Worm (Caenorhabditis elegans) whole organism, young adult: ENCODE results near the gene eif-3.D.

Source experiments
- B0336.3 ChIP-seq: fragments of 200-800 bp; sonication (Bioruptor generic); IDR thresholded peaks from 2 replicates; pipeline ENCODE4 v1.3.6; 2022; ENCODE audit warnings: missing genetic modification characterization, missing compliant biosample characterization
- C17E4.6 ChIP-seq: fragments of 200-800 bp; sonication (Bioruptor generic); IDR thresholded peaks from 2 replicates; pipeline ENCODE4 v1.3.6; 2022; ENCODE audit warnings: missing genetic modification reagents, missing genetic modification characterization, missing compliant biosample characterization
- D2030.7 ChIP-seq: fragments of 200-800 bp; sonication (Bioruptor generic); IDR thresholded peaks from 2 replicates; pipeline ENCODE4 v1.3.6; 2022; ENCODE audit warnings: missing genetic modification reagents, missing genetic modification characterization, missing compliant biosample characterization
- F23B12.7 ChIP-seq: sonication (generic microtip); optimal IDR thresholded peaks from 2 replicates; lab custom pipeline; 2017; ENCODE audit warnings: missing genetic modification characterization, mild to moderate bottlenecking, missing compliant biosample characterization, antibody characterized with exemption, moderate library complexity; ENCODE audit not compliant: insufficient read depth
- F39B2.1 ChIP-seq: fragments of 200-800 bp; sonication (Bioruptor generic); IDR thresholded peaks from 2 replicates; pipeline ENCODE4 v1.3.6; 2022; ENCODE audit warnings: missing genetic modification reagents, missing genetic modification characterization, missing compliant biosample characterization
- F49E8.2 ChIP-seq: sonication (generic microtip); optimal IDR thresholded peaks from 3 replicates; lab custom pipeline; 2017; ENCODE audit warnings: missing genetic modification characterization, mild to moderate bottlenecking, missing compliant biosample characterization, antibody characterized with exemption, moderate library complexity; ENCODE audit not compliant: insufficient read depth
- F57A8.1 ChIP-seq: fragments of 200-800 bp; sonication (Bioruptor generic); optimal IDR thresholded peaks from 2 replicates; lab custom pipeline; 2018; ENCODE audit warnings: mild to moderate bottlenecking, missing genetic modification characterization, moderate library complexity, missing compliant biosample characterization
- K12H6.12 ChIP-seq: fragments of 200-800 bp; sonication (Bioruptor generic); optimal IDR thresholded peaks from 2 replicates; lab custom pipeline; 2018; ENCODE audit warnings: mild to moderate bottlenecking, missing genetic modification characterization, missing compliant biosample characterization
- Y53G8AR.9 ChIP-seq: fragments of 200-800 bp; sonication (Bioruptor generic); conservative IDR thresholded peaks from 2 replicates; pipeline ENCODE4 v1.3.6; 2022; ENCODE audit warnings: missing genetic modification reagents, missing genetic modification characterization, missing compliant biosample characterization
- Y79H2A.3 ChIP-seq: fragments of 200-800 bp; sonication (Bioruptor generic); conservative IDR thresholded peaks from 2 replicates; pipeline ENCODE4 v1.3.6; 2022; ENCODE audit warnings: missing genetic modification reagents, missing genetic modification characterization, missing compliant biosample characterization
- Y95B8A.8 ChIP-seq: fragments of 200-800 bp; sonication (Bioruptor generic); IDR thresholded peaks from 2 replicates; pipeline ENCODE4 v1.3.6; 2022; ENCODE audit warnings: missing genetic modification reagents, missing genetic modification characterization, missing compliant biosample characterization
- ama-1 ChIP-seq, 3 experiments: fragments of 150-350 bp in 1 of 3; sonication (generic microtip) in 2 of 3; optimal IDR thresholded peaks; 2 replicates each; lab custom pipeline; 2014 to 2018; ENCODE audit warnings: missing biosample characterization in 2 of 3, missing genetic modification characterization in 2 of 3, missing genetic modification reagents in 2 of 3
- aptf-3 ChIP-seq: fragments of 200-800 bp; sonication (Bioruptor generic); IDR thresholded peaks from 2 replicates; pipeline ENCODE4 v1.3.6; 2022; ENCODE audit warnings: missing genetic modification characterization, missing compliant biosample characterization
- atf-7 ChIP-seq: sonication (generic microtip); optimal IDR thresholded peaks from 2 replicates; lab custom pipeline; 2017; ENCODE audit warnings: mild to moderate bottlenecking, missing genetic modification characterization, missing compliant biosample characterization
- attf-3 ChIP-seq: fragments of 200-800 bp; sonication (Bioruptor generic); conservative IDR thresholded peaks from 2 replicates; pipeline ENCODE4 v1.3.6; 2022; ENCODE audit warnings: missing genetic modification reagents, missing genetic modification characterization, missing compliant biosample characterization
- attf-5 ChIP-seq: fragments of 200-800 bp; sonication (Bioruptor generic); optimal IDR thresholded peaks from 2 replicates; lab custom pipeline; 2018; ENCODE audit warnings: mild to moderate bottlenecking, missing genetic modification characterization, missing compliant biosample characterization
- attf-6 ChIP-seq: fragments of 200-800 bp; sonication (Bioruptor generic); IDR thresholded peaks from 2 replicates; pipeline ENCODE4 v1.3.6; 2022; ENCODE audit warnings: missing genetic modification reagents, missing genetic modification characterization, missing compliant biosample characterization
- bed-1 ChIP-seq: fragments of 200-800 bp; sonication (Bioruptor generic); IDR thresholded peaks from 2 replicates; pipeline ENCODE4 v1.3.6; 2022; ENCODE audit warnings: missing genetic modification reagents, missing genetic modification characterization, missing compliant biosample characterization
- bed-2 ChIP-seq: fragments of 200-800 bp; sonication (Bioruptor generic); IDR thresholded peaks from 2 replicates; pipeline ENCODE4 v1.3.6; 2022; ENCODE audit warnings: missing genetic modification reagents, missing genetic modification characterization, missing compliant biosample characterization
- cebp-1 ChIP-seq, 2 experiments: fragments of 200-800 bp in 1 of 2; sonication (Bioruptor generic) in 1 of 2; sonication (generic microtip) in 1 of 2; IDR thresholded peaks in 1 of 2; optimal IDR thresholded peaks in 1 of 2; 2 replicates each; pipeline versions ENCODE4 v1.3.6 to Lab custom; 2017 to 2022; ENCODE audit warnings: missing compliant biosample characterization in 2 of 2, missing genetic modification characterization in 2 of 2, mild to moderate bottlenecking in 1 of 2, missing genetic modification reagents in 1 of 2, moderate library complexity in 1 of 2
- ceh-58 ChIP-seq: fragments of 200-800 bp; sonication (Bioruptor generic); IDR thresholded peaks from 2 replicates; pipeline ENCODE4 v1.3.6; 2022; ENCODE audit warnings: missing genetic modification characterization, missing compliant biosample characterization
- ceh-79 ChIP-seq: sonication (generic microtip); optimal IDR thresholded peaks from 2 replicates; lab custom pipeline; 2017; ENCODE audit warnings: mild to moderate bottlenecking, missing genetic modification characterization, missing compliant biosample characterization
- ceh-91 ChIP-seq: fragments of 200-800 bp; sonication (Bioruptor generic); IDR thresholded peaks from 2 replicates; pipeline ENCODE4 v1.3.6; 2022; ENCODE audit warnings: missing genetic modification reagents, missing genetic modification characterization, missing compliant biosample characterization
- dpl-1 ChIP-seq: fragments of 150-350 bp; optimal IDR thresholded peaks from 2 replicates; lab custom pipeline; 2014; ENCODE audit warnings: missing biosample characterization, missing genetic modification reagents, missing genetic modification characterization
- egl-18 ChIP-seq: fragments of 200-800 bp; sonication (Bioruptor generic); IDR thresholded peaks from 2 replicates; pipeline ENCODE4 v1.3.6; 2022; ENCODE audit warnings: missing genetic modification reagents, missing genetic modification characterization, missing compliant biosample characterization
- egrh-3 ChIP-seq: fragments of 200-800 bp; sonication (Bioruptor generic); IDR thresholded peaks from 2 replicates; pipeline ENCODE4 v1.3.6; 2022; ENCODE audit warnings: missing genetic modification reagents, missing genetic modification characterization, missing compliant biosample characterization
- gei-17 ChIP-seq: fragments of 200-800 bp; sonication (Bioruptor generic); optimal IDR thresholded peaks from 2 replicates; lab custom pipeline; 2018; ENCODE audit warnings: mild to moderate bottlenecking, missing genetic modification characterization, missing compliant biosample characterization
- him-1 ChIP-seq: sonication (generic microtip); optimal IDR thresholded peaks from 2 replicates; lab custom pipeline; 2016; ENCODE audit warnings: missing genotype, missing genetic modification reagents, missing genetic modification characterization, missing compliant biosample characterization
- hlh-26 ChIP-seq: fragments of 200-800 bp; sonication (Bioruptor generic); conservative IDR thresholded peaks from 2 replicates; pipeline ENCODE4 v1.3.6; 2022; ENCODE audit warnings: missing genetic modification reagents, missing genetic modification characterization, missing compliant biosample characterization
- hmg-20 ChIP-seq: fragments of 200-800 bp; sonication (Bioruptor generic); IDR thresholded peaks from 2 replicates; pipeline ENCODE4 v1.3.6; 2022; ENCODE audit warnings: missing genetic modification reagents, missing genetic modification characterization, missing compliant biosample characterization
- hrde-1 ChIP-seq: sonication (generic microtip); optimal IDR thresholded peaks from 2 replicates; lab custom pipeline; 2016; ENCODE audit warnings: missing genetic modification characterization, mild to moderate bottlenecking, missing compliant biosample characterization, moderate library complexity, missing genotype, missing genetic modification reagents, borderline replicate concordance
- lin-54 ChIP-seq: fragments of 200-800 bp; sonication (Bioruptor generic); optimal IDR thresholded peaks from 2 replicates; lab custom pipeline; 2018; ENCODE audit warnings: mild to moderate bottlenecking, missing genetic modification characterization, missing compliant biosample characterization
- lsl-1 ChIP-seq: fragments of 200-800 bp; sonication (Bioruptor generic); optimal IDR thresholded peaks from 2 replicates; lab custom pipeline; 2018; ENCODE audit warnings: mild to moderate bottlenecking, missing genetic modification characterization, moderate library complexity, missing compliant biosample characterization
- mes-4 ChIP-seq: sonication (generic microtip); optimal IDR thresholded peaks from 2 replicates; lab custom pipeline; 2016; ENCODE audit warnings: missing genotype, missing genetic modification characterization, missing compliant biosample characterization
- mxl-1 ChIP-seq: sonication (generic microtip); optimal IDR thresholded peaks from 2 replicates; lab custom pipeline; 2016; ENCODE audit warnings: missing genetic modification characterization, missing compliant biosample characterization
- nfya-2 ChIP-seq: fragments of 200-800 bp; sonication (Bioruptor generic); IDR thresholded peaks from 2 replicates; pipeline ENCODE4 v1.3.6; 2022; ENCODE audit warnings: missing genetic modification reagents, missing genetic modification characterization, missing compliant biosample characterization
- nhr-80 ChIP-seq: sonication (generic microtip); optimal IDR thresholded peaks from 2 replicates; lab custom pipeline; 2016; ENCODE audit warnings: missing genetic modification characterization, missing compliant biosample characterization
- nhr-90 ChIP-seq: sonication (generic microtip); optimal IDR thresholded peaks from 2 replicates; lab custom pipeline; 2016; ENCODE audit warnings: missing genotype, mild to moderate bottlenecking, missing genetic modification characterization, missing compliant biosample characterization
- rec-8 ChIP-seq, 2 experiments: sonication (generic microtip); optimal IDR thresholded peaks; 2 replicates each; lab custom pipeline; 2016; ENCODE audit warnings: mild to moderate bottlenecking in 2 of 2, missing genetic modification characterization in 2 of 2, missing genetic modification reagents in 2 of 2, missing genotype in 2 of 2, missing biosample characterization in 1 of 2, missing compliant biosample characterization in 1 of 2, moderate library complexity in 1 of 2
- sdz-38 ChIP-seq: sonication (generic microtip); optimal IDR thresholded peaks from 2 replicates; lab custom pipeline; 2016; ENCODE audit warnings: missing genotype, missing genetic modification characterization, missing compliant biosample characterization
- tbp1 ChIP-seq: fragments of 200-800 bp; sonication (Bioruptor generic); optimal IDR thresholded peaks from 2 replicates; lab custom pipeline; 2018; ENCODE audit warnings: mild to moderate bottlenecking, missing genetic modification characterization, missing compliant biosample characterization
- tbx-9 ChIP-seq: sonication (generic microtip); optimal IDR thresholded peaks from 2 replicates; lab custom pipeline; 2016; ENCODE audit warnings: borderline replicate concordance, missing genetic modification characterization, inconsistent platforms, missing compliant biosample characterization
- unc-62 ChIP-seq: fragments of 150-350 bp; optimal IDR thresholded peaks from 2 replicates; lab custom pipeline; 2014; ENCODE audit warnings: missing biosample characterization, missing genetic modification reagents, missing genetic modification characterization
- zfh-2 ChIP-seq: fragments of 200-800 bp; sonication (Bioruptor generic); conservative IDR thresholded peaks from 2 replicates; pipeline ENCODE4 v1.3.6; 2022; ENCODE audit warnings: missing genetic modification reagents, missing genetic modification characterization, missing compliant biosample characterization
- zim-3 ChIP-seq: sonication (generic microtip); optimal IDR thresholded peaks from 2 replicates; lab custom pipeline; 2017; ENCODE audit warnings: mild to moderate bottlenecking, missing genetic modification characterization, moderate library complexity, missing compliant biosample characterization
- ztf-18 ChIP-seq: sonication (generic microtip); optimal IDR thresholded peaks from 2 replicates; lab custom pipeline; 2016; ENCODE audit warnings: missing genotype, mild to moderate bottlenecking, missing genetic modification characterization, missing compliant biosample characterization
- ztf-3 ChIP-seq: fragments of 200-800 bp; sonication (Bioruptor generic); optimal IDR thresholded peaks from 2 replicates; lab custom pipeline; 2018; ENCODE audit warnings: mild to moderate bottlenecking, missing genetic modification characterization, missing compliant biosample characterization

Gene eif-3.D

ce11 chrIII:8937571-8937970 lies 33.8 kb downstream of the eif-3.D start:
- 0 out of 2 replicates have a peak, but pooled peaks have one; percentile 55 for TF ChIP-seq Y95B8A.8 (GFP tag; lab: Robert Waterston, UW)
- peak; percentile 81 for TF ChIP-seq attf-5 (GFP tag; lab: Kevin White, UChicago)
- peak; percentile 60 for TF ChIP-seq lsl-1 (GFP tag; lab: Kevin White, UChicago)
- no peak for TF ChIP-seq gei-17 (GFP tag; lab: Kevin White, UChicago)
- TF ChIP-seq tbx-9 (tag; lab: Kevin White, UChicago), result no peak
- peak; percentile 38 for TF ChIP-seq mes-4 (tag; lab: Kevin White, UChicago)
- TF ChIP-seq Y53G8AR.9 (GFP tag; lab: Robert Waterston, UW), result no peak; the same call in 1 of the 2 replicates
- peak; percentile 84 for TF ChIP-seq K12H6.12
- TF ChIP-seq B0336.3 (GFP tag; lab: Robert Waterston, UW), result no peak
- TF ChIP-seq bed-1 (GFP tag; lab: Robert Waterston, UW), result 0 out of 2 replicates have a peak, but pooled peaks have one; percentile 73
- no peak; the same call in 1 of the 2 replicates for TF ChIP-seq egrh-3 (GFP tag; lab: Robert Waterston, UW)
- peak; percentile 65 for TF ChIP-seq F23B12.7
- TF ChIP-seq nhr-80 (tag; lab: Kevin White, UChicago), result no peak
- TF ChIP-seq ztf-18, result peak; percentile 86
- no peak for TF ChIP-seq ceh-79 (tag; lab: Kevin White, UChicago)
- no peak for TF ChIP-seq unc-62 (GFP tag; lab: Kevin White, UChicago)
- 0 out of 2 replicates have a peak, but pooled peaks have one; percentile 55 for TF ChIP-seq Y79H2A.3 (GFP tag; lab: Robert Waterston, UW)
- no peak for TF ChIP-seq nfya-2 (GFP tag; lab: Robert Waterston, UW)
- TF ChIP-seq bed-2, result no peak
- peak; percentile 21 for TF ChIP-seq ztf-3 (GFP tag; lab: Kevin White, UChicago)
- TF ChIP-seq hrde-1 (tag; lab: Kevin White, UChicago), result peak; percentile 66
- TF ChIP-seq tbp1 (GFP tag; lab: Kevin White, UChicago), result peak; percentile 94
- no peak for TF ChIP-seq attf-3 (GFP tag; lab: Robert Waterston, UW)
- TF ChIP-seq nhr-90, result peak; percentile 89
- peak; percentile 50; the same call in 1 of the 2 replicates for TF ChIP-seq hmg-20 (GFP tag; lab: Robert Waterston, UW)
- peak; percentile 58 for TF ChIP-seq F49E8.2 (tag; lab: Kevin White, UChicago)
- 0 out of 2 replicates have a peak, but pooled peaks have one; percentile 23 for TF ChIP-seq C17E4.6 (GFP tag; lab: Robert Waterston, UW)
- no peak for TF ChIP-seq atf-7
- no peak for TF ChIP-seq F39B2.1
- no peak for TF ChIP-seq ama-1 (optimal IDR thresholded peaks at IDR 0.05; lab: Kevin White, UChicago)
- TF ChIP-seq ama-1 (GFP tag; optimal IDR thresholded peaks at IDR 0.05; lab: Kevin White, UChicago), result peak; percentile 58 to 64
- TF ChIP-seq dpl-1, result no peak
- no peak for TF ChIP-seq attf-6
- TF ChIP-seq lin-54 (GFP tag; lab: Kevin White, UChicago), result no peak
- no peak for TF ChIP-seq sdz-38 (tag; lab: Kevin White, UChicago)
- TF ChIP-seq F57A8.1 (GFP tag; lab: Kevin White, UChicago), result peak; percentile 73
- 0 out of 2 replicates have a peak, but pooled peaks have one; percentile 47 for TF ChIP-seq cebp-1 (GFP tag; IDR thresholded peaks at IDR 0.05; lab: Robert Waterston, UW)
- TF ChIP-seq cebp-1 (tag; optimal IDR thresholded peaks at IDR 0.05; lab: Kevin White, UChicago), result no peak
- no peak for TF ChIP-seq zfh-2
- no peak for TF ChIP-seq ceh-58 (GFP tag; lab: Robert Waterston, UW)
- peak; percentile 80 for TF ChIP-seq D2030.7 (GFP tag; lab: Robert Waterston, UW)
- no peak for TF ChIP-seq aptf-3 (GFP tag; lab: Robert Waterston, UW)
- TF ChIP-seq him-1 (tag; lab: Kevin White, UChicago), result peak; percentile 97
- TF ChIP-seq rec-8 (tag; optimal IDR thresholded peaks at IDR 0.05; lab: Kevin White, UChicago), result peak; percentile 63 to 87
- peak; percentile 64 for TF ChIP-seq ceh-91 (GFP tag; lab: Robert Waterston, UW)
- TF ChIP-seq egl-18 (GFP tag; lab: Robert Waterston, UW), result no peak
- TF ChIP-seq mxl-1, result peak; percentile 67
- TF ChIP-seq hlh-26 (GFP tag; lab: Robert Waterston, UW), result no peak
- TF ChIP-seq zim-3 (tag; lab: Kevin White, UChicago), result peak; percentile 71
